Fruit fly (Drosophila melanogaster): ENCODE data around the gene sky.

sky gene

DNA sequence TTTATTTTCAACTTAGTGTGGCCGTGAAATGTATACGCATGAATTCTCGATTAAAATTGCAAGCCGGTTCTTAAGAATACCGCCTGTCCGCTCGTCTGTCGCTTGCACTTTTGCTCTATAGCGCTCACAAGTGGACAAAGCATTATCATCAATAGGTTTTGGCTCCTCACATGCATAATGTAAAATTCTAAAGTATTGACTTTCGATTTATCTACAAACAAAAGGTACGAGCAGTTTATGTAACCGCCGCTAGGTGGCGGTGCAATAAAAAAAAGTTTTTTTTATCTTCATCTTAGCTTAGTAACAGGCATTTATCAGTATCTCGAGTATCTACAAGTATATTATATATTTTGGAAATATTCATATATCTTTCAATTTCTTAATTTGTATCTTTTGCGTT is 92.5 kb downstream of the sky start:
- TF ChIP-seq EcR (GFP tag; optimal IDR thresholded peaks at IDR 0.05) (no peak), psq (optimal IDR thresholded peaks at IDR 0.05) (no peak), CG8478 (optimal IDR thresholded peaks at IDR 0.05) (no peak), pan (optimal IDR thresholded peaks at IDR 0.05) (no peak), Dll (optimal IDR thresholded peaks at IDR 0.05) (no peak), usp (GFP tag; optimal IDR thresholded peaks at IDR 0.05) (no peak)

DNA sequence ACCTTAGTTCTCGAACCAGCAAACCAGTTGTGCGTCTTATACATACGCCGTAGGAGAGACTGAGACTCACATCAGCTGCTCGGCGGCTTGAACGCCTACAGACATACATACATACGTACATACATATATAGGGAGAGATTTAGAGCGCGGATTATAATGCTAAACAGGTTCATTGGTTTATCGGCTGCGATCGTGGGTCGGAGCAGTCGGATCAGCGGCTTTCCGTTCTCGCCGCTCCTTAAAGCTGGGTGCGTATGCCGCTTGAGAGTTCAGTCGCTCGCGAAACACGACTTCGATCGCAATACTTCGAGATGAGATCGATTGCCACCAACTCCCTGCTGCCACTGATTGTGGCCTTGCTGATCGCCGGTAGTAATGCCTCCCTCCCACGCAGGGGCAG is 93.5 kb downstream of the sky start:
- TF ChIP-seq psq (optimal IDR thresholded peaks at IDR 0.05) (no peak), usp (GFP tag; optimal IDR thresholded peaks at IDR 0.05) (no peak), CG8478 (optimal IDR thresholded peaks at IDR 0.05) (no peak), Dll (optimal IDR thresholded peaks at IDR 0.05) (no peak), pan (optimal IDR thresholded peaks at IDR 0.05) (no peak), EcR (GFP tag; optimal IDR thresholded peaks at IDR 0.05) (no peak)

DNA sequence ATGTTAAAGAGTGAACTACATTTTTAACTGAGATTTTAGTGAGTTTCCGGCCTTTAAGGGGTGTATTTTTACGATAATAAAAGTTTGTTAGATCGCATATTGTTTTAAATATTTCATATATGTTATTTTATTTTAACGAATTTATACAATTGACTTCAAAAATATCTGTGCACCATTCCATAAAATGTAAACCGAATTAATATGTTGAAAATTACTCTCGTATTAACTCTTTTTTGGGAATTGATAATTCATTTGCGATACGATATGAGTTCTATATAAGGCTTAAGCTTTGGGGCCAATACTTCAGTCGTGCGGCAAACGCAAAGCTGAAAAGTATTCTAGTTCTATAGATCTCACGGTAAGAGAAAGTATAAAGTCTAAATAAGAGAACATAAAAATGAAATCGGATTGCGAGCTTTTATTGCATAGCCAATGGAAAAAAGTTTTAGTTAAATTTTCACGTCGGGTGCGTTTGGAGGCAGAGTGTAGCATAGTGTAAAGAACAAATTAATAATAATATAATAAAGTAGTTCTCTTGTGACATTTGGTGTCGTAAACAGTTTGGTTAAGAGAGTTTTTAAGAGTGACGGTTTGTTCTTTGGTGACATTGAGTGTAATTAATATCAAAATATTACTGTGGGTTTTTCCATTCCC is 94.5 kb downstream of the sky start:
- TF ChIP-seq Dll (optimal IDR thresholded peaks at IDR 0.05): no peak
- no peak for TF ChIP-seq usp (GFP tag; optimal IDR thresholded peaks at IDR 0.05)
- no peak for TF ChIP-seq pan (optimal IDR thresholded peaks at IDR 0.05)
- TF ChIP-seq CG8478 (optimal IDR thresholded peaks at IDR 0.05): no peak
- TF ChIP-seq psq (optimal IDR thresholded peaks at IDR 0.05): no peak
- TF ChIP-seq EcR (GFP tag; optimal IDR thresholded peaks at IDR 0.05): no peak

DNA sequence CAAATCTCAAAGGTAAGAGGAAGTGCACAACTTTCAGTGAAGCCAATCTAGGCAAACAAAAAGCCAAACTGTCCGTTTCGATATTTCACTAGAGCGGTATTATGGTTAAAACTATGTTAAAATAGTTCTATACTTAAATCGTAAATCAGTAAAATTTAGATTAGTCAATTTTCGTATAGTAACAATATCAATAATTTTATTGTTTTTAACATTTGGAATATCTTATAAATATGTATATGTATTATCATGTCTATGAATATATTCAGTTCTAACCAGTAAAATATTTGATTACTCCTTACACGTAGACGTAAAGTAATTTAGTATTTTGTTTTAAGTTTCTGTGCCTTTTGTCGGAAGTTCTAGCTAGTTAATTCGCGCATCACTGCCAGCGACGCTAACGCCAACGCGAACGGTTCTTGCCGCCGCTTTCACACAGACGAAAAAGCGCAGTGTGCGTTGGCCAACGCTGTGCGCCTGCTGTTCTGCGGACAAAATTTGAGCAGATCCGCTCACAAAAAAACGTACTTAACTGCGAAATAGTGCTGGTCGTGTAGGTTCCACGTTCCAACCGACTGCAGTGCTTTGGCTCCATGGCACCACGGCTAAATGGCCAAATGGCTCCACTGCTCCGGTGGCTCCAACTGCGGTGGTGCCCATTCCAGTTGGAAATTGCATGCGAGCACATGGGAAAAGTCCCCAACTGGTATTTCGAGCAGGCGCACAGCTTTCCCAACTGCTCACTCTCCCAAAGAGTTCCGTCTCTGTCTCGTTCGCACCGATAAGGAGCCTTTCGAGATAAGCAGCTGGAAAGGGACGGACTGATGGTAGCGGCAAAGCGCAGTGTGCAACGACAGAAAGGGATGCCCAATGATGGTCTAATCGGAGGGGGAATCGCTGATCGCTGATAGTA is 95.3 kb downstream of the sky start:
- TF ChIP-seq pan (optimal IDR thresholded peaks at IDR 0.05): no peak
- TF ChIP-seq usp (GFP tag; optimal IDR thresholded peaks at IDR 0.05): no peak
- no peak for TF ChIP-seq Dll (optimal IDR thresholded peaks at IDR 0.05)
- TF ChIP-seq CG8478 (optimal IDR thresholded peaks at IDR 0.05): peak; percentile 73

DNA sequence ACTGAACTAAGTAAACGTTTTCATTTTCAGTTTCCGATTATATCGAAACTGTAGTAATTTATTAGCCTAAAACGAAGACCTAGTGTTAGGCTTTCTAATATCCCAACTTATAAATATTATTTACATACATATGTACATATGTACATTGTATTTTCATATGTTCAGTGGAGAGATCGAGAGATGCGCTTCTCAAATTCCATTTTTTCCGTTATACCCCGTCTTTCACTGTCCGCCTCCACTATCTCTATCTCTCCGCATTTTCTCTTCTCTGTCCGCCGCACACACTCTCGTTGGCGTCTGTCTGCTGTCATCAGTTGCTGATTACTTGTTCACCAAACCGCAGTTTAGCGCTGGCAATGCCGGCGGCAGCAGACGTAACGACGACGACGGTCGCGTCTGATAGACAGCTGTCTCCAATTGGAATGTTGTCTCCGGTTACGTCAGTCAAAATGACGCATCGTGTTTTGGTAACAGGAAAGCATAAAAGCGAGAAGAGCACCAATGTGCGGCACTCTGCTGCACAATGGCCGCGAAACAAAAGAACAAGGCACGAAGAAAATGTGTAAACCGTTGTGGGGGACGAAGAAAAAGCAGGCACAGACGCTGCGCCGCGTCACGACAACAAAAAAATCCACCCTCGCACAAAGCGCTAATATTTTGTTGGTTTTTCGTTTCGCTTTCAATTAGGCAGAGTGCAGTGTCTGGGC is 96.1 kb downstream of the sky start, which contains the start of gene CG9331:
Gene CG9331 (plus strand): TSS at position 340 of the 707 bp plus-strand sequence.
- TF ChIP-seq psq (optimal IDR thresholded peaks at IDR 0.05) (no peak), Dll (optimal IDR thresholded peaks at IDR 0.05) (no peak), pan (optimal IDR thresholded peaks at IDR 0.05) (no peak), usp (GFP tag; optimal IDR thresholded peaks at IDR 0.05) (no peak), CG8478 (optimal IDR thresholded peaks at IDR 0.05) (no peak), EcR (GFP tag; optimal IDR thresholded peaks at IDR 0.05) (no peak)

DNA sequence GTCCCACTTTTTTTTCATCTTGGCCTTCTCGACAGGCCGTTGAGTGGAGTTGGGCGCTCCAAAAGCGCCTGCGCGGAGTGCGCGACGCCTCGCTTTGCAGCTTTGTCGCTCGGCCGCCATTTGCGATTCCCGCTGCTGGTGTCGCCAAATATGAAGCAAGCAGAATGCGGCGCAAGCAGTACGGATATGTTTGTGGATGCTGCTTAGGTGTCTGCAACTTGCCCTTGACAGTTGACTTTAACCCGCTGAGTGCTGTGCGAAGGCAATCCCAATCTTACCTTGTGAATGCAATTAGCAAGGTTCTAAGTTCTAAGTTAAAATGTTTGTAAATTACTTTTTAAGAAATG is 96.7 kb downstream of the sky start:
- TF ChIP-seq usp (GFP tag; optimal IDR thresholded peaks at IDR 0.05) (no peak), EcR (GFP tag; optimal IDR thresholded peaks at IDR 0.05) (no peak), CG8478 (optimal IDR thresholded peaks at IDR 0.05) (no peak), psq (optimal IDR thresholded peaks at IDR 0.05) (no peak), Dll (optimal IDR thresholded peaks at IDR 0.05) (no peak), pan (optimal IDR thresholded peaks at IDR 0.05) (no peak)

Data from whole organism.